Worm (Caenorhabditis elegans): ENCODE results near the gene F26G5.1.

Gene F26G5.1

DNA sequence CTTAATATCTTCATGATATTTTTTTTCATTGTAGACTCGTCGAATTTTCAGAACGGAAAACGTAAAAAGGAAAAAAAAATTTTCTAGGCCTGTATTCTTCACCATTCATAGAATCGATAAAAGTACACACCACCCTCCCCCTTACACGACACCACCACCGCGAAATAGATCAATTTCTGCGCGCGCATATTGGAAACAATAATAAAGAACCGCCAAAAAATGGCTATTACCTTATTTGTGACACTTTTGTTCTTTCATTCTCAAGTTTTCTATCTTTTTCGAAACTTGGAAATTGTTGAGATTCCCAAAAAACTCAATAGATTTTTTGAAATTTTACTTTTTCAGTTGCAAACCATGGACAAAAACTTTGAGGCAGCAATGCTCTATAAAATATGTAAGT is at the start of gene F26G5.1:
TSS of gene F26G5.1 (plus strand) at position 339 of the 400 bp plus-strand sequence.
- TF ChIP-seq ceh-19 (GFP tag; optimal IDR thresholded peaks at IDR 0.05) (no peak), fkh-6 (tag; optimal IDR thresholded peaks at IDR 0.05) (no peak), Y22D7AL.16 (tag; optimal IDR thresholded peaks at IDR 0.05) (no peak), gmeb-2 (tag; optimal IDR thresholded peaks at IDR 0.05) (no peak), zip-5 (tag; optimal IDR thresholded peaks at IDR 0.05) (no peak), unc-86 (tag; optimal IDR thresholded peaks at IDR 0.05) (no peak), madf-2 (tag; optimal IDR thresholded peaks at IDR 0.05) (no peak), dve-1 (tag; optimal IDR thresholded peaks at IDR 0.05) (no peak)

DNA sequence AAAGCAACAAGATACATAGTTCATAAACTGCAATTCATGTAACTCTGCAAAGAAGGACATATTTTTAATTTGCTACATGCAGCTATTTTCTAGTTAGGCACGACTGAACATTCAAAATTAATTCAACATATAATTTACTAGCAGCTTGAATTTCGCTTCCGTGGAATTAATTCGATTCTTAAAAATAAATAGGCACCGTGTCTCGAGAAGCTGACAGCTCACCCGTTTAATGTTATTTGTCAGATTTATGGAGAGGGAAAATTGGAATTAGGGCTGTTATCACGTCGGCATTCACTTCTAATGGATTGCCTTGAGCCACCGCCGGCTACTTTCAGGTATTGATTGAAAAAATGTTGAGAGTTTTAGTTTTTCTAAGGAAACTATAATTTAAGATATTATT is 48.9 kb upstream of the F26G5.1 start, which contains the start of gene srh-21:
TSS of gene srh-21 (plus strand) at position 301 of the 400 bp plus-strand sequence.
- TF ChIP-seq madf-2 (tag; optimal IDR thresholded peaks at IDR 0.05) (no peak), hlh-30 (tag; optimal IDR thresholded peaks at IDR 0.05; ENCODE audit: insufficient read depth) (no peak), ceh-30 (tag; optimal IDR thresholded peaks at IDR 0.05) (no peak), ceh-14 (tag; optimal IDR thresholded peaks at IDR 0.05) (no peak), ceh-24 (tag; optimal IDR thresholded peaks at IDR 0.05) (no peak), fkh-10 (GFP tag; optimal IDR thresholded peaks at IDR 0.05) (no peak), sdc-2 (tag; optimal IDR thresholded peaks at IDR 0.05) (no peak), pqm-1 (tag; optimal IDR thresholded peaks at IDR 0.05) (no peak), lin-11 (tag; optimal IDR thresholded peaks at IDR 0.05) (no peak), C38D4.7 (GFP tag; optimal IDR thresholded peaks at IDR 0.05) (no peak), eyg-1 (tag; optimal IDR thresholded peaks at IDR 0.05) (no peak), hlh-8 (tag; optimal IDR thresholded peaks at IDR 0.05) (no peak), ceh-22 (tag; optimal IDR thresholded peaks at IDR 0.05) (no peak), ets-4 (tag; optimal IDR thresholded peaks at IDR 0.05) (no peak), ceh-19 (GFP tag; optimal IDR thresholded peaks at IDR 0.05) (no peak), ceh-6 (GFP tag; optimal IDR thresholded peaks at IDR 0.05) (no peak)

DNA sequence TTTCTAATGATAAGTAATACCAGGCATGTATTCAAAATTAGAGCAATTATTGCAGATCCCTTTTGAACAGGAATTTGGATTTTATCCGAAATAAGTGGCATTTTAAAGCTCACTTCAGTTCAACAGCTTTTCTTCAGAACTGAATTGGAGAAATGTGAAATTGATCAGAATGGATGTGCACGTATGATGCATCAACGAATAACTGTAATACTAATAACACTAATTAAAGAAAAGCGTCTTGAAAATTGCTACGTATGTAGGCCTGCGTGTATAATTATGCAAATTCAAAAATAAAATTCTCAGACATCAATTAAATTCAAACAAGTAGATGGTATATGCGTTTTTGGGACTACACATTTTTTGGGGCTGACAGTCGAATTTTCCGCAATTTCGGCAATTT is 45.4 kb upstream of the F26G5.1 start, which contains the start of gene str-205:
TSS of gene str-205 (minus strand) at position 101 of the 400 bp plus-strand sequence.
- TF ChIP-seq hlh-6 (tag; optimal IDR thresholded peaks at IDR 0.05) (no peak), npax-4 (tag; optimal IDR thresholded peaks at IDR 0.05) (no peak), tbx-2 (tag; optimal IDR thresholded peaks at IDR 0.05) (no peak), ztf-16 (tag; optimal IDR thresholded peaks at IDR 0.05) (no peak), unc-55 (GFP tag; optimal IDR thresholded peaks at IDR 0.05) (no peak), ceh-45 (GFP tag; IDR thresholded peaks at IDR 0.05) (no peak), K02D7.2 (tag; optimal IDR thresholded peaks at IDR 0.05) (no peak), pros-1 (tag; optimal IDR thresholded peaks at IDR 0.05) (no peak), F13H6.1 (tag; optimal IDR thresholded peaks at IDR 0.05) (no peak)

DNA sequence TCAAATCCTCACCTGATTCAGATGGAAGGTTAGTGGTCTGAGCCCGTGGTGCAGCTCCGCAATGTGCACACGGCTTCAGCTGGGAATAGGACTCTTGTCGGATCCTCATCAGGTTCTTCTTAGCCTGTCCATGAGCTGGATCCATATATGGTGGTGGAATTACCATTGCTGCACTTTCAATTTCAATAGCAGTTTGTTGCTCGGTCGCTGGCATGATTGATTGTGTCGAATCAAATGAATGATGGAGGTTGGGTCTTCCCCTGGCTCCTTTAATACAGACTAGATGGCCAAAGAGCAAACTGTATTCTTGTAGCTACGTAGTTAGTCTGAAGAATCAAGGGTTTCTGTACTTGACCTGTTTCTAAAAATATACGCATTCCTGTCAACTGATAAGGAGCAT is 42.5 kb upstream of the F26G5.1 start, which contains the start of gene C02E7.10:
TSS of gene C02E7.10 (minus strand) at position 232 of the 400 bp plus-strand sequence.
- TF ChIP-seq tbx-2 (tag; optimal IDR thresholded peaks at IDR 0.05), result no peak

DNA sequence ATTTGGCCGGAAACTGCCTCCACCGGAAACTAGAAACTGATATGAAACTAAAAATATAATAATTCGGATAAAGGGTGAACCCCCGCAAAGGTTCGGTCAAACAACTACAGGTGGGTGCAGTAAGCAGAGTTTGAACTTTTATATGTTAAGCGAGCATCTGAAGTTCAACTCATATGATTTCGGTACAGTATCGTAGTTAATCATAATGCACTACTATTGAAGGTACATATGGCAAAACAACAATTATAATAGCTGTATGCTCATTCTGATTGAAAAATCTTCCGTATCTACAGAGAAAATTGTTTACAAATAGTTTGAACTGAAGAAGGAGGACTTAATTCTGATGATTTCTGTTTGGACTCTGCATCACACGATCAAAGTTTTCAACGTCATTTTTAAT is 42.0 kb upstream of the F26G5.1 start:
- TF ChIP-seq tbx-2 (tag; optimal IDR thresholded peaks at IDR 0.05), result no peak
- no peak for TF ChIP-seq madf-2 (tag; optimal IDR thresholded peaks at IDR 0.05)
- TF ChIP-seq unc-55 (GFP tag; optimal IDR thresholded peaks at IDR 0.05), result no peak
- no peak for TF ChIP-seq che-1 (tag; optimal IDR thresholded peaks at IDR 0.05)
- no peak for TF ChIP-seq ceh-22 (tag; optimal IDR thresholded peaks at IDR 0.05)
- TF ChIP-seq ceh-6 (GFP tag; optimal IDR thresholded peaks at IDR 0.05), result no peak
- TF ChIP-seq ceh-14 (tag; optimal IDR thresholded peaks at IDR 0.05), result no peak
- no peak for TF ChIP-seq dve-1 (tag; optimal IDR thresholded peaks at IDR 0.05)
- no peak for TF ChIP-seq fkh-10 (GFP tag; optimal IDR thresholded peaks at IDR 0.05)
- no peak for TF ChIP-seq ceh-48 (tag; optimal IDR thresholded peaks at IDR 0.05)

DNA sequence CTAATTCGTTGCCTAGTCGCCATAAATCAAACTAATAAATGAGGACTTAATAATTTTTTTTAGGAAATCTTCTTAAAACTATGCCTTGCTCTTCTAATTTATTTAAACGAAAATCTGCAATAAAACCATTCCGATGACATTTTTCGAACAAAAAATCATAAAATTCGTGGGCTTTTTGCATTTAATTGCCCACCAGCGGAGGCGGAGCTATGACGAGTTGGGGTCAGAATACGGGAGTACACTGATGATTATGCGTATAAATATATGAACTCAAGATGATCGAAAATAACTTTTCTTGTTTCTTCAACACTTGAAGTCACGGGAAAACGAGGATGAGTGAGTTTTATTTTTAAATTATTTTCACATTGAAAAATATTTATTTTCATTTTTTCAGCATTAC is 40.9 kb upstream of the F26G5.1 start, which contains the start of gene catp-2:
TSS of gene catp-2 (plus strand) at position 301 of the 400 bp plus-strand sequence.
- TF ChIP-seq ceh-9 (tag; optimal IDR thresholded peaks at IDR 0.05) (no peak), nfya-1 (tag; optimal IDR thresholded peaks at IDR 0.05) (no peak), hlh-30 (tag; optimal IDR thresholded peaks at IDR 0.05; ENCODE audit: insufficient read depth) (no peak), ceh-45 (GFP tag; IDR thresholded peaks at IDR 0.05) (no peak), Y22D7AL.16 (tag; optimal IDR thresholded peaks at IDR 0.05) (no peak), unc-3 (GFP tag; conservative IDR thresholded peaks at IDR 0.05) (no peak), unc-3 (tag; optimal IDR thresholded peaks at IDR 0.05) (no peak), hlh-15 (tag; optimal IDR thresholded peaks at IDR 0.05) (no peak), C38D4.7 (GFP tag; optimal IDR thresholded peaks at IDR 0.05) (no peak), pqm-1 (tag; optimal IDR thresholded peaks at IDR 0.05) (no peak), ceh-18 (tag; optimal IDR thresholded peaks at IDR 0.05) (no peak), pag-3 (tag; optimal IDR thresholded peaks at IDR 0.05; ENCODE audit: borderline replicate concordance) (no peak), lin-11 (tag; optimal IDR thresholded peaks at IDR 0.05) (no peak), elt-2 (tag; optimal IDR thresholded peaks at IDR 0.05) (no peak), ttx-3 (tag; optimal IDR thresholded peaks at IDR 0.05) (no peak), pha-4 (tag; optimal IDR thresholded peaks at IDR 0.05) (no peak), fkh-6 (tag; optimal IDR thresholded peaks at IDR 0.05) (no peak), ets-4 (tag; optimal IDR thresholded peaks at IDR 0.05) (no peak)

Data from whole organism, late embryonic.